Fruit fly (Drosophila melanogaster): ENCODE data around the gene CG1847.

DNA sequence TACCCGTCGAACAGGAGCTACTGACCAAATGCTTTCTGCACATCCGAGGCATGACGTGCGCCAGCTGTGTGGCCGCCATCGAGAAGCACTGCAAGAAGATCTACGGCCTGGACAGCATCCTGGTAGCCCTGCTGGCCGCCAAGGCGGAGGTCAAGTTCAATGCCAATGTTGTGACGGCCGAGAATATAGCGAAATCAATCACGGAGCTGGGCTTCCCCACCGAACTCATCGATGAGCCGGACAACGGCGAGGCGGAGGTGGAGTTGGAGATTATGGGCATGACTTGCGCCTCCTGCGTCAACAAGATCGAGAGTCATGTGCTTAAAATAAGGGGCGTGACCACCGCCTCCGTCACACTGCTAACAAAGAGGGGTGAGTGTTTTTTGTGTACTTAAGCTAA lies 13.0 kb upstream of the CG1847 start:
- no peak for TF ChIP-seq CG1621 (tag; optimal IDR thresholded peaks at IDR 0.05)
- no peak for TF ChIP-seq CG32006 (GFP tag; optimal IDR thresholded peaks at IDR 0.05)
- no peak for TF ChIP-seq CG3032 (tag; optimal IDR thresholded peaks at IDR 0.05)
- TF ChIP-seq Smox (GFP tag; optimal IDR thresholded peaks at IDR 0.05) = no peak
- no peak for TF ChIP-seq salr (GFP tag; optimal IDR thresholded peaks at IDR 0.05)
- TF ChIP-seq Ets96B (tag; optimal IDR thresholded peaks at IDR 0.05) = no peak
- TF ChIP-seq CG15336 (GFP tag; IDR thresholded peaks at IDR 0.05) = no peak
- no peak for TF ChIP-seq CG11762 (GFP tag; optimal IDR thresholded peaks at IDR 0.05; ENCODE audit: insufficient read depth)
- TF ChIP-seq Hr39 (GFP tag; optimal IDR thresholded peaks at IDR 0.05) = no peak
